Worm (Caenorhabditis elegans): ENCODE measurements around the gene nduv-2.

- TF ChIP-seq ZK546.5 (tag; optimal IDR thresholded peaks at IDR 0.05) (no peak), nhr-77 (tag; optimal IDR thresholded peaks at IDR 0.05) (no peak), ama-1 (optimal IDR thresholded peaks at IDR 0.05) (no peak), ztf-11 (tag; optimal IDR thresholded peaks at IDR 0.05) (no peak), ceh-82 (tag; optimal IDR thresholded peaks at IDR 0.05) (no peak), snpc-4 (tag; optimal IDR thresholded peaks at IDR 0.05) (no peak), ctbp-1 (GFP tag; IDR thresholded peaks at IDR 0.05) (no peak), zip-11 (GFP tag; IDR thresholded peaks at IDR 0.05) (no peak), ceh-28 (tag; optimal IDR thresholded peaks at IDR 0.05) (no peak)
These were observed 32.3 kb downstream of the nduv-2 start, which contains the start of gene F53F4.4 for ce11 chrV:13593083-13593482.

Measured in whole organism, L4 larva.